Worm (Caenorhabditis elegans) whole organism, young adult: Measurements from ENCODE around the gene Y66D12A.3.

Experiments used
- Y53G8AR.9 ChIP-seq: fragments of 200-800 bp; sonication (Bioruptor generic); conservative IDR thresholded peaks from 2 replicates; pipeline ENCODE4 v1.3.6; 2022; ENCODE audit warnings: missing genetic modification reagents, missing genetic modification characterization, missing compliant biosample characterization
- cebp-2 ChIP-seq: fragments of 200-800 bp; sonication (Bioruptor generic); IDR thresholded peaks from 2 replicates; pipeline ENCODE4 v1.3.6; 2022; ENCODE audit warnings: missing genetic modification characterization, missing compliant biosample characterization
- ceh-27 ChIP-seq: fragments of 200-800 bp; sonication (Bioruptor generic); optimal IDR thresholded peaks from 2 replicates; lab custom pipeline; 2018; ENCODE audit warnings: mild to moderate bottlenecking, missing genetic modification characterization, moderate library complexity, missing compliant biosample characterization
- efl-1 ChIP-seq: fragments of 150-350 bp; optimal IDR thresholded peaks from 2 replicates; lab custom pipeline; 2014; ENCODE audit warnings: missing biosample characterization, missing genetic modification reagents, missing genetic modification characterization
- lag-1 ChIP-seq: fragments of 200-800 bp; sonication (Bioruptor generic); IDR thresholded peaks from 2 replicates; pipeline ENCODE4 v1.3.6; 2022; ENCODE audit warnings: missing genetic modification reagents, missing genetic modification characterization, missing compliant biosample characterization
- nfya-1 ChIP-seq: sonication (generic microtip); optimal IDR thresholded peaks from 2 replicates; lab custom pipeline; 2017; ENCODE audit warnings: antibody characterized with exemption, missing compliant biosample characterization, missing genetic modification characterization, borderline replicate concordance; ENCODE audit not compliant: insufficient read depth
- pha-4 ChIP-seq: fragments of 150-350 bp; sonication (generic microtip); optimal IDR thresholded peaks from 2 replicates; lab custom pipeline; 2014; ENCODE audit warnings: missing biosample characterization, missing genetic modification reagents, missing genetic modification characterization
- repo-1 ChIP-seq: sonication (generic microtip); optimal IDR thresholded peaks from 2 replicates; lab custom pipeline; 2017; ENCODE audit warnings: mild to moderate bottlenecking, missing genetic modification characterization, missing compliant biosample characterization
- sdz-38 ChIP-seq: sonication (generic microtip); optimal IDR thresholded peaks from 2 replicates; lab custom pipeline; 2016; ENCODE audit warnings: missing genotype, missing genetic modification characterization, missing compliant biosample characterization

ce11 chrIII:11614874-11615273 lies 25.9 kb downstream of the Y66D12A.3 start:
- TF ChIP-seq pha-4 (tag; lab: Kevin White, UChicago) (no peak), nfya-1 (tag; lab: Kevin White, UChicago) (no peak), repo-1 (no peak), efl-1 (GFP tag; lab: Kevin White, UChicago) (no peak), cebp-2 (no peak), sdz-38 (tag; lab: Kevin White, UChicago) (no peak), ceh-27 (no peak), Y53G8AR.9 (GFP tag; lab: Robert Waterston, UW) (no peak), lag-1 (GFP tag; lab: Robert Waterston, UW) (no peak)
